Worm (Caenorhabditis elegans) whole organism, L2 larva: ENCODE measurements around the gene C29F7.10.
"Not testable (repeated sequence)": the region's sequence is repeated elsewhere in the genome, so short reads cannot be mapped to it uniquely, and the experiment has no call there.

Experiments used
- F13H6.1 ChIP-seq: sonication (generic microtip); optimal IDR thresholded peaks from 2 replicates; lab custom pipeline; 2016; ENCODE audit warnings: missing genetic modification characterization, missing compliant biosample characterization
- R02D3.7 ChIP-seq: fragments of 150-350 bp; optimal IDR thresholded peaks from 2 replicates; lab custom pipeline; 2014; ENCODE audit warnings: missing biosample characterization, missing genetic modification characterization
- Y55F3AM.14 ChIP-seq: fragments of 200-800 bp; sonication (Bioruptor generic); optimal IDR thresholded peaks from 2 replicates; lab custom pipeline; 2018; ENCODE audit warnings: mild to moderate bottlenecking, missing genetic modification characterization, missing compliant biosample characterization
- ZK546.5 ChIP-seq: sonication (generic microtip); optimal IDR thresholded peaks from 2 replicates; lab custom pipeline; 2017; ENCODE audit warnings: missing biosample characterization, missing genetic modification characterization
- ama-1 ChIP-seq: fragments of 150-350 bp; optimal IDR thresholded peaks from 2 replicates; lab custom pipeline; 2018; ENCODE audit warnings: inconsistent platforms
- blmp-1 ChIP-seq: sonication (generic microtip); optimal IDR thresholded peaks from 2 replicates; lab custom pipeline; 2017; ENCODE audit warnings: missing genetic modification characterization, mild to moderate bottlenecking, missing compliant biosample characterization, antibody characterized with exemption, moderate library complexity; ENCODE audit not compliant: insufficient read depth
- ceh-16 ChIP-seq: fragments of 150-350 bp; optimal IDR thresholded peaks from 2 replicates; lab custom pipeline; 2014; ENCODE audit warnings: missing biosample characterization, missing genetic modification characterization
- ceh-82 ChIP-seq: fragments of 150-350 bp; optimal IDR thresholded peaks from 2 replicates; lab custom pipeline; 2014; ENCODE audit warnings: missing biosample characterization, missing genetic modification characterization
- crh-2 ChIP-seq: sonication (generic microtip); optimal IDR thresholded peaks from 2 replicates; lab custom pipeline; 2017; ENCODE audit warnings: missing biosample characterization, missing genetic modification characterization
- egl-27 ChIP-seq: sonication (generic microtip); optimal IDR thresholded peaks from 3 replicates; lab custom pipeline; 2017; ENCODE audit warnings: missing biosample characterization, missing genetic modification reagents, missing genetic modification characterization
- elt-3 ChIP-seq: sonication (generic microtip); optimal IDR thresholded peaks from 2 replicates; lab custom pipeline; 2017; ENCODE audit warnings: missing biosample characterization, missing genetic modification characterization
- fos-1 ChIP-seq: fragments of 150-350 bp; optimal IDR thresholded peaks from 2 replicates; lab custom pipeline; 2014; ENCODE audit warnings: missing biosample characterization, missing genetic modification characterization
- gmeb-1 ChIP-seq: fragments of 150-350 bp; optimal IDR thresholded peaks from 2 replicates; lab custom pipeline; 2014; ENCODE audit warnings: missing biosample characterization, missing genetic modification characterization
- lin-11 ChIP-seq: fragments of 150-350 bp; sonication (generic microtip); optimal IDR thresholded peaks from 2 replicates; lab custom pipeline; 2014; ENCODE audit warnings: missing biosample characterization, missing genetic modification characterization, inconsistent platforms, mixed read lengths
- mab-5 ChIP-seq: fragments of 150-350 bp; optimal IDR thresholded peaks from 2 replicates; lab custom pipeline; 2014; ENCODE audit warnings: missing biosample characterization, missing genetic modification characterization
- mbf-1 ChIP-seq: sonication (generic microtip); optimal IDR thresholded peaks from 2 replicates; lab custom pipeline; 2017; ENCODE audit warnings: missing biosample characterization, missing genetic modification characterization
- mdl-1 ChIP-seq, 2 experiments: fragments of 150-350 bp in 1 of 2; sonication (generic microtip) in 1 of 2; optimal IDR thresholded peaks; 2 replicates each; lab custom pipeline; 2017; ENCODE audit warnings: missing biosample characterization in 2 of 2, missing genetic modification characterization in 2 of 2
- nhr-10 ChIP-seq: sonication (generic microtip); optimal IDR thresholded peaks from 2 replicates; lab custom pipeline; 2017; ENCODE audit warnings: missing biosample characterization, missing genetic modification characterization
- nhr-237 ChIP-seq: fragments of 150-350 bp; optimal IDR thresholded peaks from 2 replicates; lab custom pipeline; 2014; ENCODE audit warnings: missing biosample characterization, missing genetic modification characterization
- nhr-25 ChIP-seq: fragments of 150-350 bp; sonication (generic microtip); optimal IDR thresholded peaks from 3 replicates; lab custom pipeline; 2014; ENCODE audit warnings: missing biosample characterization, missing genetic modification characterization
- nhr-6 ChIP-seq: fragments of 150-350 bp; optimal IDR thresholded peaks from 2 replicates; lab custom pipeline; 2014; ENCODE audit warnings: missing biosample characterization, missing genetic modification characterization
- nhr-77 ChIP-seq: fragments of 150-350 bp; optimal IDR thresholded peaks from 2 replicates; lab custom pipeline; 2014; ENCODE audit warnings: missing biosample characterization, missing genetic modification characterization
- sem-4 ChIP-seq: fragments of 150-350 bp; optimal IDR thresholded peaks from 2 replicates; lab custom pipeline; 2014; ENCODE audit warnings: missing biosample characterization, missing genetic modification reagents, missing genetic modification characterization
- skn-1 ChIP-seq: sonication (generic microtip); optimal IDR thresholded peaks from 2 replicates; lab custom pipeline; 2017; ENCODE audit warnings: missing biosample characterization, missing genetic modification characterization
- sma-3 ChIP-seq: sonication (generic microtip); optimal IDR thresholded peaks from 2 replicates; lab custom pipeline; 2016; ENCODE audit warnings: missing genetic modification reagents, missing genetic modification characterization, missing compliant biosample characterization
- sma-9 ChIP-seq, 2 experiments: fragments of 150-350 bp in 1 of 2; sonication (generic microtip) in 1 of 2; optimal IDR thresholded peaks; 2 replicates each; lab custom pipeline; 2014 to 2016; ENCODE audit warnings: missing genetic modification characterization in 2 of 2, mild to moderate bottlenecking in 1 of 2, missing biosample characterization in 1 of 2, missing compliant biosample characterization in 1 of 2, missing genetic modification reagents in 1 of 2, moderate library complexity in 1 of 2
- unc-39 ChIP-seq: fragments of 150-350 bp; optimal IDR thresholded peaks from 2 replicates; lab custom pipeline; 2014; ENCODE audit warnings: missing biosample characterization, missing genetic modification characterization
- unc-55 ChIP-seq: fragments of 150-350 bp; sonication (generic microtip); optimal IDR thresholded peaks from 3 replicates; lab custom pipeline; 2014; ENCODE audit warnings: missing biosample characterization, missing genetic modification reagents, missing genetic modification characterization
- zag-1 ChIP-seq: fragments of 150-350 bp; optimal IDR thresholded peaks from 2 replicates; lab custom pipeline; 2014; ENCODE audit warnings: missing biosample characterization, missing genetic modification characterization
- ztf-1 ChIP-seq: fragments of 200-800 bp; sonication (Bioruptor generic); conservative IDR thresholded peaks from 2 replicates; pipeline ENCODE4 v1.3.6; 2022; ENCODE audit warnings: missing genetic modification characterization, missing compliant biosample characterization
- ztf-11 ChIP-seq: sonication (generic microtip); optimal IDR thresholded peaks from 2 replicates; lab custom pipeline; 2017; ENCODE audit warnings: missing biosample characterization, missing genetic modification characterization

C29F7.10 gene

ce11 chrX:13431388-13431787 is at the start of gene C29F7.10:
Gene C29F7.10 (minus strand): TSS chrX:13431488.
- TF ChIP-seq zag-1 (tag; lab: Kevin White, UChicago); nhr-25; ama-1: not testable (repeated sequence)

- no peak for TF ChIP-seq mdl-1 (tag; optimal IDR thresholded peaks at IDR 0.05; lab: Kevin White, UChicago)
- no peak for TF ChIP-seq unc-39 (tag; lab: Kevin White, UChicago)
- TF ChIP-seq zag-1 (tag; lab: Kevin White, UChicago): no peak
- TF ChIP-seq Y55F3AM.14: no peak
- TF ChIP-seq ztf-11 (tag; lab: Kevin White, UChicago): no peak
- TF ChIP-seq skn-1 (tag; lab: Kevin White, UChicago): no peak
- no peak for TF ChIP-seq lin-11 (tag; lab: Kevin White, UChicago)
- TF ChIP-seq ceh-16: no peak
- TF ChIP-seq mab-5 (tag; lab: Kevin White, UChicago): no peak
- TF ChIP-seq unc-55 (GFP tag; lab: Kevin White, UChicago): no peak
- no peak for TF ChIP-seq nhr-10 (tag; lab: Kevin White, UChicago)
- no peak for TF ChIP-seq nhr-6 (tag; lab: Kevin White, UChicago)
- no peak for TF ChIP-seq sma-3 (GFP tag; lab: Kevin White, UChicago)
- TF ChIP-seq ztf-1 (GFP tag; lab: Robert Waterston, UW): no peak
- TF ChIP-seq nhr-77 (tag; lab: Kevin White, UChicago): no peak
Measured at ce11 chrX:13477356-13477755, 46.1 kb upstream of the C29F7.10 start, which contains the start of gene efn-3. Gene efn-3 (minus strand): TSS chrX:13477456.

- TF ChIP-seq unc-55 (GFP tag; lab: Kevin White, UChicago): peak; percentile 39
- no peak for TF ChIP-seq ceh-82 (tag; lab: Kevin White, UChicago)
Measured at ce11 chrX:13471855-13472254, 40.6 kb upstream of the C29F7.10 start, which contains the start of gene tre-4. Gene tre-4 (plus strand): TSS chrX:13472155.

- TF ChIP-seq crh-2 (tag; lab: Kevin White, UChicago) (no peak), fos-1 (tag; lab: Kevin White, UChicago) (peak; percentile 0), sma-3 (GFP tag; lab: Kevin White, UChicago) (peak; percentile 23)
- TF ChIP-seq, all 48 proteins: peak for 2
Measured at ce11 chrX:13469907-13470647, 38.8 kb upstream of the C29F7.10 start.

ce11 chrX:13469047-13469633 is 37.9 kb upstream of the C29F7.10 start, which contains the start of gene col-184:
Gene col-184 (plus strand): TSS chrX:13469455.
- TF ChIP-seq blmp-1 (tag; lab: Kevin White, UChicago) (peak; percentile 49), R02D3.7 (no peak), sma-3 (GFP tag; lab: Kevin White, UChicago) (peak; percentile 65)
- TF ChIP-seq, all 48 proteins: peak for 2

- TF ChIP-seq elt-3: no peak
- TF ChIP-seq egl-27 (tag; lab: Kevin White, UChicago): no peak
Measured at ce11 chrX:13466926-13467866, 35.9 kb upstream of the C29F7.10 start, which contains the start of gene col-183. Gene col-183 (minus strand): TSS chrX:13467764.

- no peak for TF ChIP-seq nhr-237 (tag; lab: Kevin White, UChicago)
- TF ChIP-seq sem-4 (tag; lab: Kevin White, UChicago): no peak
- TF ChIP-seq gmeb-1 (tag; lab: Kevin White, UChicago): no peak
- no peak for TF ChIP-seq unc-39 (tag; lab: Kevin White, UChicago)
- no peak for TF ChIP-seq nhr-6 (tag; lab: Kevin White, UChicago)
- TF ChIP-seq ZK546.5 (tag; lab: Kevin White, UChicago): no peak
- TF ChIP-seq mbf-1 (tag; lab: Kevin White, UChicago): no peak
- TF ChIP-seq sma-9 (GFP tag; optimal IDR thresholded peaks at IDR 0.05; lab: Kevin White, UChicago): no peak
- TF ChIP-seq sma-9 (tag; optimal IDR thresholded peaks at IDR 0.05; lab: Kevin White, UChicago): no peak
- TF ChIP-seq egl-27 (tag; lab: Kevin White, UChicago): no peak
- TF ChIP-seq lin-11 (tag; lab: Kevin White, UChicago): no peak
- no peak for TF ChIP-seq unc-55 (GFP tag; lab: Kevin White, UChicago)
- no peak for TF ChIP-seq nhr-10 (tag; lab: Kevin White, UChicago)
- no peak for TF ChIP-seq blmp-1 (tag; lab: Kevin White, UChicago)
- TF ChIP-seq elt-3: no peak
- no peak for TF ChIP-seq F13H6.1
- no peak for TF ChIP-seq Y55F3AM.14
- TF ChIP-seq, all 48 proteins: peak for 0
Measured at ce11 chrX:13463793-13464192, 32.5 kb upstream of the C29F7.10 start, which contains the start of gene F02D10.2. Gene F02D10.2 (minus strand): TSS chrX:13463893.
